Fruit fly (Drosophila melanogaster): ENCODE results near the gene CG46435.
A peak's percentile ranks its signal among the peaks of the same experiment; 100 is the strongest.

Gene CG46435

dm6 chr3L:19585979-19586378 lies 41.1 kb downstream of the CG46435 start, which contains the start of the genes CG9231 and CG9330 (continued):
- no peak for TF ChIP-seq grn (GFP tag; optimal IDR thresholded peaks at IDR 0.05)
- TF ChIP-seq CG11504 (tag; optimal IDR thresholded peaks at IDR 0.05) = peak; percentile 50
- no peak for TF ChIP-seq crol (GFP tag; IDR thresholded peaks at IDR 0.05)
- no peak for TF ChIP-seq p53 (GFP tag; optimal IDR thresholded peaks at IDR 0.05)
- no peak for TF ChIP-seq z (GFP tag; IDR thresholded peaks at IDR 0.05)
- TF ChIP-seq Doc2 (GFP tag; IDR thresholded peaks at IDR 0.05) = no peak
- TF ChIP-seq NFAT (GFP tag; IDR thresholded peaks at IDR 0.05) = no peak
- no peak for TF ChIP-seq CG7271 (tag; optimal IDR thresholded peaks at IDR 0.05)
- no peak for TF ChIP-seq tgo (GFP tag; IDR thresholded peaks at IDR 0.05)
- no peak for TF ChIP-seq pho (GFP tag; optimal IDR thresholded peaks at IDR 0.05)
- no peak for TF ChIP-seq dysf (GFP tag; IDR thresholded peaks at IDR 0.05)
- no peak for TF ChIP-seq CG9817 (tag; optimal IDR thresholded peaks at IDR 0.05)
- no peak for TF ChIP-seq CG10209 (GFP tag; optimal IDR thresholded peaks at IDR 0.05)
- 0 out of 2 replicates have a peak, but pooled peaks have one; percentile 24 for TF ChIP-seq sob (GFP tag; IDR thresholded peaks at IDR 0.05)
- no peak for TF ChIP-seq CG9932 (GFP tag; IDR thresholded peaks at IDR 0.05)
- TF ChIP-seq sisA (GFP tag; IDR thresholded peaks at IDR 0.05) = no peak
- peak; percentile 55 for TF ChIP-seq Ets65A (GFP tag)
- TF ChIP-seq D (optimal IDR thresholded peaks at IDR 0.05) = no peak
- TF ChIP-seq D (GFP tag; optimal IDR thresholded peaks at IDR 0.05) = no peak
- TF ChIP-seq HmgD (GFP tag; optimal IDR thresholded peaks at IDR 0.05) = no peak
- TF ChIP-seq gcm (GFP tag; optimal IDR thresholded peaks at IDR 0.05) = peak; percentile 32
- no peak for TF ChIP-seq CG42726 (GFP tag; IDR thresholded peaks at IDR 0.05; ENCODE audit: partially characterized antibody)
- no peak for TF ChIP-seq CG13296 (GFP tag; optimal IDR thresholded peaks at IDR 0.05)
- no peak for TF ChIP-seq CG14667 (GFP tag; IDR thresholded peaks at IDR 0.05)
- TF ChIP-seq crp (GFP tag; optimal IDR thresholded peaks at IDR 0.05) = peak; percentile 39 to 88
- TF ChIP-seq Taf1 (GFP tag; IDR thresholded peaks at IDR 0.05) = no peak
- no peak; the same call in 1 of the 2 replicates for TF ChIP-seq Rfx (GFP tag; IDR thresholded peaks at IDR 0.05)
- TF ChIP-seq CG12744 (GFP tag; optimal IDR thresholded peaks at IDR 0.05) = no peak
- TF ChIP-seq nerfin-1 (tag; optimal IDR thresholded peaks at IDR 0.05) = peak; percentile 55
- peak; percentile 22 for TF ChIP-seq CG13624 (GFP tag; optimal IDR thresholded peaks at IDR 0.05)
- TF ChIP-seq CG7745 (tag; optimal IDR thresholded peaks at IDR 0.05) = no peak
- no peak for TF ChIP-seq CG12104 (GFP tag; optimal IDR thresholded peaks at IDR 0.05)
- TF ChIP-seq Med (GFP tag) = peak; percentile 83
- TF ChIP-seq mirr (GFP tag; optimal IDR thresholded peaks at IDR 0.05) = no peak
- TF ChIP-seq run (tag; optimal IDR thresholded peaks at IDR 0.05) = no peak
- TF ChIP-seq Neu2 (GFP tag; optimal IDR thresholded peaks at IDR 0.05; ENCODE audit: borderline replicate concordance) = no peak
- no peak for TF ChIP-seq da (GFP tag; optimal IDR thresholded peaks at IDR 0.05)
- TF ChIP-seq pnt (GFP tag; optimal IDR thresholded peaks at IDR 0.05) = no peak
- TF ChIP-seq hbn (GFP tag; IDR thresholded peaks at IDR 0.05; ENCODE audit: partially characterized antibody) = no peak
- peak; percentile 50 for TF ChIP-seq vvl (GFP tag; IDR thresholded peaks at IDR 0.05)
- TF ChIP-seq CG11560 (tag; IDR thresholded peaks at IDR 0.05) = no peak
- peak in 1 of 3 experiments; percentile 42 for TF ChIP-seq Stat92E (GFP tag; optimal IDR thresholded peaks at IDR 0.05)
- no peak for TF ChIP-seq CG4730 (GFP tag; IDR thresholded peaks at IDR 0.05)
- no peak for TF ChIP-seq Mrtf (GFP tag; IDR thresholded peaks at IDR 0.05)
- TF ChIP-seq Hsf (GFP tag; optimal IDR thresholded peaks at IDR 0.05) = peak; percentile 24
- no peak for TF ChIP-seq CG6683 (GFP tag; optimal IDR thresholded peaks at IDR 0.05)
- no peak for TF ChIP-seq CG10959 (GFP tag; IDR thresholded peaks at IDR 0.05)
- no peak for TF ChIP-seq CG3726 (GFP tag; IDR thresholded peaks at IDR 0.05)
- no peak for TF ChIP-seq nau (GFP tag; optimal IDR thresholded peaks at IDR 0.05)
- TF ChIP-seq chn (GFP tag; optimal IDR thresholded peaks at IDR 0.05) = peak; percentile 1
- peak; percentile 75 for TF ChIP-seq pzg (GFP tag; optimal IDR thresholded peaks at IDR 0.05)
- no peak for TF ChIP-seq CG6765 (GFP tag; optimal IDR thresholded peaks at IDR 0.05)

Data from whole organism, embryonic.